Worm (Caenorhabditis elegans) whole organism, L3 larva: ENCODE results near the gene fut-1.

Source experiments
- nhr-28 ChIP-seq: fragments of 150-350 bp; optimal IDR thresholded peaks from 2 replicates; lab custom pipeline; 2014; ENCODE audit warnings: missing biosample characterization, missing genetic modification characterization
- nhr-76 ChIP-seq: fragments of 150-350 bp; sonication (generic microtip); optimal IDR thresholded peaks from 5 replicates; lab custom pipeline; 2014; ENCODE audit warnings: missing biosample characterization, missing genetic modification characterization
- ztf-4 ChIP-seq: fragments of 150-350 bp; optimal IDR thresholded peaks from 2 replicates; lab custom pipeline; 2014; ENCODE audit warnings: missing biosample characterization, missing genetic modification characterization

ce11 chrII:8738955-8739354 lies 20.4 kb downstream of the fut-1 start:
- TF ChIP-seq nhr-76 (tag; lab: Kevin White, UChicago) (no peak), nhr-28 (tag; lab: Kevin White, UChicago) (no peak), ztf-4 (tag; lab: Kevin White, UChicago) (no peak)
